Fruit fly (Drosophila melanogaster) whole organism, embryonic: Measurements from ENCODE around the gene CCDC53.

Experiments
- C15 ChIP-seq: fragments of 200-800 bp; sonication (Bioruptor generic); IDR thresholded peaks from 3 replicates; pipeline ENCODE4 v1.3.6; 2022; ENCODE audit warnings: missing biosample characterization, missing genetic modification characterization
- CG17186 ChIP-seq: fragments of 200-800 bp; sonication (Bioruptor generic); optimal IDR thresholded peaks from 3 replicates; lab custom pipeline; 2017; ENCODE audit warnings: missing biosample characterization, missing genetic modification reagents, missing genetic modification characterization
- CG18262 ChIP-seq: fragments of 200-800 bp; optimal IDR thresholded peaks from 3 replicates; lab custom pipeline; 2019; ENCODE audit warnings: missing biosample characterization, mild to moderate bottlenecking, missing genetic modification characterization, moderate library complexity
- CG2712 ChIP-seq: fragments of 200-800 bp; optimal IDR thresholded peaks from 3 replicates; lab custom pipeline; 2019; ENCODE audit warnings: missing biosample characterization, mild to moderate bottlenecking, missing genetic modification characterization, moderate library complexity
- CG9727 ChIP-seq: fragments of 200-800 bp; sonication (Bioruptor generic); optimal IDR thresholded peaks from 3 replicates; lab custom pipeline; 2017; ENCODE audit warnings: missing biosample characterization, mild to moderate bottlenecking, missing genetic modification characterization
- Sry-δ ChIP-seq: fragments of 200-800 bp; sonication (Bioruptor generic); optimal IDR thresholded peaks from 2 replicates; lab custom pipeline; 2016; ENCODE audit warnings: missing biosample characterization, missing genetic modification characterization
- az2 ChIP-seq: fragments of 200-800 bp; sonication (Bioruptor generic); optimal IDR thresholded peaks from 3 replicates; lab custom pipeline; 2016; ENCODE audit warnings: missing biosample characterization, missing genetic modification characterization
- ham ChIP-seq: fragments of 200-800 bp; sonication (Bioruptor generic); IDR thresholded peaks from 2 replicates; pipeline ENCODE4 v1.3.6; 2022; ENCODE audit warnings: missing biosample characterization, missing genetic modification characterization

dm6 chr2L:8030693-8031210 is 10.2 kb upstream of the CCDC53 start, which contains the start of gene Cka:
- no peak for TF ChIP-seq Sry-δ
- TF ChIP-seq C15 (GFP tag; lab: Robert Waterston, UW): no peak
- TF ChIP-seq CG2712: no peak
- TF ChIP-seq CG9727: peak; percentile 2
- peak; percentile 1 for TF ChIP-seq CG18262 (tag; lab: Kevin White, UChicago)
- no peak for TF ChIP-seq az2
- TF ChIP-seq CG17186: peak; percentile 36
- no peak for TF ChIP-seq ham (GFP tag; lab: Robert Waterston, UW)
